Worm (Caenorhabditis elegans) whole organism, late embryonic: ENCODE measurements around the gene dpm-3.

Experiments used
- F13H6.1 ChIP-seq: sonication (generic microtip); optimal IDR thresholded peaks from 2 replicates; lab custom pipeline; 2016; ENCODE audit warnings: missing genetic modification characterization, missing compliant biosample characterization
- ceh-2 ChIP-seq: sonication (generic microtip); optimal IDR thresholded peaks from 2 replicates; lab custom pipeline; 2016; ENCODE audit warnings: missing genotype, missing genetic modification characterization, missing compliant biosample characterization
- ceh-30 ChIP-seq: fragments of 150-350 bp; optimal IDR thresholded peaks from 2 replicates; lab custom pipeline; 2014; ENCODE audit warnings: missing biosample characterization, missing genetic modification characterization
- eyg-1 ChIP-seq: sonication (generic microtip); optimal IDR thresholded peaks from 2 replicates; lab custom pipeline; 2016; ENCODE audit warnings: missing genotype, missing genetic modification characterization, missing compliant biosample characterization
- gmeb-2 ChIP-seq: sonication (generic microtip); optimal IDR thresholded peaks from 2 replicates; lab custom pipeline; 2016; ENCODE audit warnings: missing genetic modification characterization, inconsistent platforms, missing compliant biosample characterization
- lim-6 ChIP-seq: sonication (generic microtip); optimal IDR thresholded peaks from 2 replicates; lab custom pipeline; 2016; ENCODE audit warnings: missing genetic modification characterization, missing compliant biosample characterization
- mec-3 ChIP-seq: sonication (generic microtip); optimal IDR thresholded peaks from 2 replicates; lab custom pipeline; 2016; ENCODE audit warnings: borderline replicate concordance, missing genetic modification characterization, missing compliant biosample characterization
- pag-3 ChIP-seq: sonication (generic microtip); optimal IDR thresholded peaks from 2 replicates; lab custom pipeline; 2016; ENCODE audit warnings: missing compliant biosample characterization, missing genetic modification characterization, borderline replicate concordance
- pha-4 ChIP-seq: fragments of 150-350 bp; optimal IDR thresholded peaks from 2 replicates; lab custom pipeline; 2018; ENCODE audit warnings: missing biosample characterization, missing genetic modification reagents, missing genetic modification characterization
- pqm-1 ChIP-seq: sonication (generic microtip); optimal IDR thresholded peaks from 2 replicates; lab custom pipeline; 2016; ENCODE audit warnings: missing genetic modification characterization, missing compliant biosample characterization
- pros-1 ChIP-seq: fragments of 150-350 bp; optimal IDR thresholded peaks from 2 replicates; lab custom pipeline; 2014; ENCODE audit warnings: missing biosample characterization, missing genetic modification reagents, missing genetic modification characterization
- sox-4 ChIP-seq: sonication (generic microtip); optimal IDR thresholded peaks from 2 replicates; lab custom pipeline; 2017; ENCODE audit warnings: mild to moderate bottlenecking, missing genetic modification characterization, inconsistent platforms, missing compliant biosample characterization
- ztf-16 ChIP-seq: sonication (generic microtip); optimal IDR thresholded peaks from 2 replicates; lab custom pipeline; 2017; ENCODE audit warnings: missing genetic modification characterization, missing compliant biosample characterization

- TF ChIP-seq sox-4 (tag; lab: Kevin White, UChicago) (no peak), lim-6 (no peak), eyg-1 (tag; lab: Kevin White, UChicago) (no peak), ztf-16 (tag; lab: Kevin White, UChicago) (no peak), pha-4 (no peak), gmeb-2 (no peak), F13H6.1 (tag; lab: Kevin White, UChicago) (no peak), pag-3 (tag; lab: Kevin White, UChicago) (no peak), ceh-2 (tag; lab: Kevin White, UChicago) (no peak), pqm-1 (tag; lab: Kevin White, UChicago) (no peak), ceh-30 (tag; lab: Kevin White, UChicago) (no peak), pros-1 (tag; lab: Kevin White, UChicago) (no peak), mec-3 (tag; lab: Kevin White, UChicago) (no peak)
Observed at ce11 chrIV:12414601-12415000, 23.2 kb downstream of the dpm-3 start.
